Fruit fly (Drosophila melanogaster) whole organism, prepupa: ENCODE data around the gene CG2617.

ENCODE experiments used
- CG10631 ChIP-seq: fragments of 200-800 bp; sonication (Bioruptor generic); optimal IDR thresholded peaks from 2 replicates; lab custom pipeline; 2016; ENCODE audit warnings: missing biosample characterization, missing genetic modification characterization
- CG16779 ChIP-seq: fragments of 200-800 bp; sonication (Bioruptor generic); optimal IDR thresholded peaks from 3 replicates; lab custom pipeline; 2017; ENCODE audit warnings: missing biosample characterization, mild to moderate bottlenecking, missing genetic modification characterization
- CG31627 ChIP-seq: fragments of 200-800 bp; sonication (Bioruptor generic); optimal IDR thresholded peaks from 3 replicates; lab custom pipeline; 2016; ENCODE audit warnings: missing biosample characterization, missing genetic modification characterization
- CG3919 ChIP-seq: fragments of 200-800 bp; sonication (Bioruptor generic); optimal IDR thresholded peaks from 3 replicates; lab custom pipeline; 2016; ENCODE audit warnings: missing biosample characterization, missing genetic modification characterization
- CG8632 ChIP-seq: fragments of 200-800 bp; sonication (Bioruptor generic); optimal IDR thresholded peaks from 3 replicates; lab custom pipeline; 2016; ENCODE audit warnings: missing biosample characterization, missing genetic modification characterization
- Eip75B ChIP-seq: fragments of 200-800 bp; sonication (Bioruptor generic); optimal IDR thresholded peaks from 3 replicates; lab custom pipeline; 2016; ENCODE audit warnings: missing biosample characterization, missing genetic modification characterization
- OdsH ChIP-seq: fragments of 200-800 bp; sonication (Bioruptor generic); optimal IDR thresholded peaks from 3 replicates; lab custom pipeline; 2016; ENCODE audit warnings: missing biosample characterization, missing genetic modification characterization
- achi ChIP-seq: fragments of 200-800 bp; sonication (Bioruptor generic); optimal IDR thresholded peaks from 3 replicates; lab custom pipeline; 2016; ENCODE audit warnings: missing biosample characterization, missing genetic modification characterization
- acj6 ChIP-seq: fragments of 200-800 bp; sonication (Bioruptor generic); optimal IDR thresholded peaks from 3 replicates; lab custom pipeline; 2016; ENCODE audit warnings: missing biosample characterization, missing genetic modification characterization

- no peak for TF ChIP-seq Eip75B (GFP tag; lab: Kevin White, UChicago)
- peak; percentile 50 for TF ChIP-seq achi (GFP tag; lab: Kevin White, UChicago)
- peak; percentile 44 for TF ChIP-seq CG31627 (GFP tag; lab: Kevin White, UChicago)
- peak; percentile 68 for TF ChIP-seq OdsH
- peak; percentile 2 for TF ChIP-seq CG8632 (GFP tag; lab: Kevin White, UChicago)
- TF ChIP-seq CG10631 (GFP tag; lab: Kevin White, UChicago), result no peak
- no peak for TF ChIP-seq CG16779
- TF ChIP-seq acj6 (GFP tag; lab: Kevin White, UChicago), result peak; percentile 56
- TF ChIP-seq CG3919 (GFP tag; lab: Kevin White, UChicago), result peak; percentile 46
These were observed 6.3 kb upstream of the CG2617 start, which contains the start of the genes CG31678 and IKKepsilon for dm6 chr2L:20675875-20676274.
